Fruit fly (Drosophila melanogaster) whole organism, embryonic: ENCODE data around the gene Lasp.
A peak's percentile ranks its signal among the peaks of the same experiment; 100 is the strongest.

Experiments used
- Adf1 ChIP-seq: fragments of 200-800 bp; sonication (Bioruptor generic); IDR thresholded peaks from 2 replicates; pipeline ENCODE4 v1.3.6; 2022; ENCODE audit warnings: missing biosample characterization, missing genetic modification characterization
- CG10147 ChIP-seq: fragments of 200-800 bp; sonication (Bioruptor generic); optimal IDR thresholded peaks from 2 replicates; lab custom pipeline; 2019; ENCODE audit warnings: missing biosample characterization, mild to moderate bottlenecking, missing genetic modification characterization, moderate library complexity
- CG10321 ChIP-seq: fragments of 200-800 bp; sonication (Bioruptor generic); IDR thresholded peaks from 2 replicates; pipeline ENCODE4 v1.3.6; 2022; ENCODE audit warnings: missing biosample characterization, missing genetic modification characterization
- CG12071 ChIP-seq: fragments of 200-800 bp; sonication (Bioruptor generic); optimal IDR thresholded peaks from 3 replicates; lab custom pipeline; 2018; ENCODE audit warnings: missing biosample characterization, mild to moderate bottlenecking, missing genetic modification characterization
- CG12104 ChIP-seq: fragments of 200-800 bp; sonication (Bioruptor generic); optimal IDR thresholded peaks from 3 replicates; lab custom pipeline; 2016; ENCODE audit warnings: missing biosample characterization, missing genetic modification characterization
- CG13287 ChIP-seq: fragments of 200-800 bp; sonication (Bioruptor generic); IDR thresholded peaks from 2 replicates; pipeline ENCODE4 v1.3.6; 2022; ENCODE audit warnings: missing biosample characterization, missing genetic modification characterization; ENCODE audit not compliant: partially characterized antibody
- CG1647 ChIP-seq: fragments of 200-800 bp; sonication (Bioruptor generic); optimal IDR thresholded peaks from 3 replicates; lab custom pipeline; 2016; ENCODE audit warnings: missing biosample characterization, missing genetic modification characterization
- CG16813 ChIP-seq: fragments of 200-800 bp; sonication (Bioruptor generic); IDR thresholded peaks from 3 replicates; pipeline ENCODE4 v1.3.6; 2022; ENCODE audit warnings: missing biosample characterization, missing genetic modification characterization; ENCODE audit not compliant: partially characterized antibody
- CG17802 ChIP-seq: fragments of 200-800 bp; sonication (Bioruptor generic); optimal IDR thresholded peaks from 2 replicates; lab custom pipeline; 2018; ENCODE audit warnings: missing biosample characterization, mild to moderate bottlenecking, missing genetic modification characterization, moderate library complexity
- CG1792 ChIP-seq: fragments of 200-800 bp; sonication (Bioruptor generic); optimal IDR thresholded peaks from 2 replicates; lab custom pipeline; 2016; ENCODE audit warnings: missing biosample characterization, missing genetic modification characterization
- CG2889 ChIP-seq: fragments of 200-800 bp; sonication (Bioruptor generic); IDR thresholded peaks from 3 replicates; pipeline ENCODE4 v1.3.6; 2022; ENCODE audit warnings: missing biosample characterization, missing genetic modification characterization
- CG32532 ChIP-seq: fragments of 200-800 bp; sonication (Bioruptor generic); IDR thresholded peaks from 2 replicates; pipeline ENCODE4 v1.3.6; 2022; ENCODE audit warnings: missing biosample characterization, missing genetic modification characterization
- CG3281 ChIP-seq: fragments of 200-800 bp; sonication (Bioruptor generic); optimal IDR thresholded peaks from 3 replicates; lab custom pipeline; 2017; ENCODE audit warnings: missing biosample characterization, mild to moderate bottlenecking, missing genetic modification characterization
- CG6175 ChIP-seq: fragments of 200-800 bp; sonication (Bioruptor generic); IDR thresholded peaks from 3 replicates; pipeline ENCODE4 v1.3.6; 2022; ENCODE audit warnings: missing biosample characterization, missing genetic modification characterization
- CG6254 ChIP-seq: fragments of 200-800 bp; sonication (Bioruptor generic); optimal IDR thresholded peaks from 3 replicates; lab custom pipeline; 2017; ENCODE audit warnings: mild to moderate bottlenecking, missing biosample characterization, missing genetic modification reagents, missing genetic modification characterization
- CG6854 ChIP-seq: fragments of 200-800 bp; sonication (Bioruptor generic); optimal IDR thresholded peaks from 3 replicates; lab custom pipeline; 2017; ENCODE audit warnings: missing biosample characterization, mild to moderate bottlenecking, missing genetic modification characterization
- CG7963 ChIP-seq: fragments of 200-800 bp; sonication (Bioruptor generic); IDR thresholded peaks from 3 replicates; pipeline ENCODE4 v1.3.6; 2022; ENCODE audit warnings: missing biosample characterization, missing genetic modification characterization; ENCODE audit not compliant: partially characterized antibody
- CG8478 ChIP-seq: fragments of >200 bp; optimal IDR thresholded peaks from 2 replicates; lab custom pipeline; 2018
- CG9876 ChIP-seq: fragments of 200-800 bp; sonication (Bioruptor generic); optimal IDR thresholded peaks from 2 replicates; lab custom pipeline; 2016; ENCODE audit warnings: missing biosample characterization, missing genetic modification characterization
- CkIIα-i1 ChIP-seq: fragments of 200-800 bp; sonication (Bioruptor generic); IDR thresholded peaks from 2 replicates; pipeline ENCODE4 v1.3.6; 2022; ENCODE audit warnings: missing biosample characterization, missing genetic modification characterization
- D19A ChIP-seq: fragments of 200-800 bp; optimal IDR thresholded peaks from 3 replicates; lab custom pipeline; 2019; ENCODE audit warnings: missing biosample characterization, mild to moderate bottlenecking, missing genetic modification characterization, moderate library complexity
- D19B ChIP-seq: fragments of 200-800 bp; sonication (Bioruptor generic); optimal IDR thresholded peaks from 2 replicates; lab custom pipeline; 2017; ENCODE audit warnings: missing biosample characterization, mild to moderate bottlenecking, missing genetic modification characterization
- Dbx ChIP-seq: fragments of 200-800 bp; sonication (Bioruptor generic); IDR thresholded peaks from 3 replicates; pipeline ENCODE4 v1.3.6; 2022; ENCODE audit warnings: missing biosample characterization, missing genetic modification characterization
- Fer3 ChIP-seq: fragments of 200-800 bp; sonication (Bioruptor generic); optimal IDR thresholded peaks from 2 replicates; lab custom pipeline; 2018; ENCODE audit warnings: missing biosample characterization, mild to moderate bottlenecking, missing genetic modification characterization, moderate library complexity
- HLH54F ChIP-seq: fragments of 200-800 bp; sonication (Bioruptor generic); optimal IDR thresholded peaks from 3 replicates; lab custom pipeline; 2016; ENCODE audit warnings: missing biosample characterization, missing genetic modification characterization
- MBD-R2 ChIP-seq: fragments of 200-800 bp; sonication (Bioruptor generic); IDR thresholded peaks from 2 replicates; pipeline ENCODE4 v1.3.6; 2022; ENCODE audit warnings: missing biosample characterization, missing genetic modification characterization
- Oaz ChIP-seq: fragments of 200-800 bp; sonication (Bioruptor generic); IDR thresholded peaks from 2 replicates; pipeline ENCODE4 v1.3.6; 2022; ENCODE audit warnings: missing biosample characterization, missing genetic modification characterization
- Opbp ChIP-seq: fragments of 200-800 bp; sonication (Bioruptor generic); IDR thresholded peaks from 3 replicates; pipeline ENCODE4 v1.3.6; 2022; ENCODE audit warnings: missing biosample characterization, missing genetic modification characterization; ENCODE audit not compliant: partially characterized antibody
- Tbp ChIP-seq: fragments of >200 bp; optimal IDR thresholded peaks from 2 replicates; lab custom pipeline; 2018; ENCODE audit warnings: missing biosample characterization, missing genetic modification characterization
- ara ChIP-seq: fragments of 200-800 bp; sonication (Bioruptor generic); IDR thresholded peaks from 2 replicates; pipeline ENCODE4 v1.3.6; 2022; ENCODE audit warnings: missing biosample characterization, missing genetic modification characterization
- crp ChIP-seq, 2 experiments: fragments of 200-800 bp; sonication (Bioruptor generic); optimal IDR thresholded peaks; 2 replicates in 1 of 2; 3 replicates in 1 of 2; lab custom pipeline; 2017; ENCODE audit warnings: missing biosample characterization in 2 of 2, missing genetic modification characterization in 2 of 2, mild to moderate bottlenecking in 1 of 2, moderate library complexity in 1 of 2
- cwo ChIP-seq: fragments of 200-800 bp; sonication (Bioruptor generic); optimal IDR thresholded peaks from 3 replicates; lab custom pipeline; 2017; ENCODE audit warnings: missing biosample characterization, missing genetic modification characterization, mild to moderate bottlenecking, moderate library complexity, missing genetic modification reagents
- da ChIP-seq: fragments of 200-800 bp; sonication (Bioruptor generic); optimal IDR thresholded peaks from 2 replicates; lab custom pipeline; 2016; ENCODE audit warnings: missing biosample characterization, missing genetic modification characterization
- dimm ChIP-seq: fragments of 200-800 bp; sonication (Bioruptor generic); IDR thresholded peaks from 2 replicates; pipeline ENCODE4 v1.3.6; 2022; ENCODE audit warnings: missing biosample characterization, missing genetic modification characterization
- gcm2 ChIP-seq: fragments of 200-800 bp; sonication (Bioruptor generic); optimal IDR thresholded peaks from 2 replicates; lab custom pipeline; 2016; ENCODE audit warnings: missing biosample characterization, missing genetic modification characterization
- inv ChIP-seq: fragments of 200-800 bp; sonication (Bioruptor generic); IDR thresholded peaks from 2 replicates; pipeline ENCODE4 v1.3.6; 2022; ENCODE audit warnings: missing biosample characterization, missing genetic modification characterization; ENCODE audit not compliant: partially characterized antibody
- klu ChIP-seq: fragments of 200-800 bp; sonication (Bioruptor generic); IDR thresholded peaks from 2 replicates; pipeline ENCODE4 v1.3.6; 2022; ENCODE audit warnings: missing biosample characterization, missing genetic modification characterization
- knrl ChIP-seq: fragments of 200-800 bp; sonication (Bioruptor generic); IDR thresholded peaks from 3 replicates; pipeline ENCODE4 v1.3.6; 2022; ENCODE audit warnings: missing biosample characterization, missing genetic modification characterization; ENCODE audit not compliant: partially characterized antibody
- mam ChIP-seq: fragments of 200-800 bp; sonication (Bioruptor generic); optimal IDR thresholded peaks from 3 replicates; lab custom pipeline; 2016; ENCODE audit warnings: missing biosample characterization, missing genetic modification characterization
- mld ChIP-seq: fragments of 200-800 bp; sonication (Bioruptor generic); IDR thresholded peaks from 3 replicates; pipeline ENCODE4 v1.3.6; 2022; ENCODE audit warnings: missing biosample characterization, missing genetic modification characterization; ENCODE audit not compliant: partially characterized antibody
- nerfin-1 ChIP-seq: fragments of 200-800 bp; sonication (Bioruptor generic); optimal IDR thresholded peaks from 3 replicates; lab custom pipeline; 2019; ENCODE audit warnings: missing biosample characterization, mild to moderate bottlenecking, missing genetic modification characterization, moderate library complexity
- pan ChIP-seq, 4 experiments: fragments of >200 bp in 3 of 4; fragments of 200-800 bp in 1 of 4; sonication (Bioruptor generic) in 1 of 4; optimal IDR thresholded peaks in 3 of 4; IDR thresholded peaks in 1 of 4; 2 replicates each; pipeline versions ENCODE4 v1.3.6 to Lab custom; 2017 to 2022; ENCODE audit warnings: missing biosample characterization in 2 of 4, missing genetic modification characterization in 2 of 4, mixed read lengths in 1 of 4
- pfk ChIP-seq: fragments of 200-800 bp; sonication (Bioruptor generic); optimal IDR thresholded peaks from 2 replicates; lab custom pipeline; 2018; ENCODE audit warnings: missing biosample characterization, mild to moderate bottlenecking, missing genetic modification characterization, moderate library complexity
- pum ChIP-seq: fragments of 200-800 bp; sonication (Bioruptor generic); optimal IDR thresholded peaks from 2 replicates; lab custom pipeline; 2016; ENCODE audit warnings: missing biosample characterization, missing genetic modification characterization
- shn ChIP-seq: fragments of 200-800 bp; sonication (Bioruptor generic); optimal IDR thresholded peaks from 3 replicates; lab custom pipeline; 2016; ENCODE audit warnings: missing biosample characterization, missing genetic modification characterization
- ttk ChIP-seq: fragments of 200-800 bp; sonication (Bioruptor generic); IDR thresholded peaks from 2 replicates; pipeline ENCODE4 v2.1.2; 2022; ENCODE audit warnings: missing biosample characterization, missing genetic modification characterization
- twi ChIP-seq: fragments of 200-800 bp; optimal IDR thresholded peaks from 2 replicates; lab custom pipeline; 2019; ENCODE audit warnings: missing biosample characterization, mild to moderate bottlenecking, missing genetic modification characterization, moderate library complexity
- unc-4 ChIP-seq: fragments of 200-800 bp; sonication (Bioruptor generic); IDR thresholded peaks from 2 replicates; pipeline ENCODE4 v1.3.6; 2022; ENCODE audit warnings: missing biosample characterization, missing genetic modification characterization; ENCODE audit not compliant: partially characterized antibody

Lasp gene

DNA sequence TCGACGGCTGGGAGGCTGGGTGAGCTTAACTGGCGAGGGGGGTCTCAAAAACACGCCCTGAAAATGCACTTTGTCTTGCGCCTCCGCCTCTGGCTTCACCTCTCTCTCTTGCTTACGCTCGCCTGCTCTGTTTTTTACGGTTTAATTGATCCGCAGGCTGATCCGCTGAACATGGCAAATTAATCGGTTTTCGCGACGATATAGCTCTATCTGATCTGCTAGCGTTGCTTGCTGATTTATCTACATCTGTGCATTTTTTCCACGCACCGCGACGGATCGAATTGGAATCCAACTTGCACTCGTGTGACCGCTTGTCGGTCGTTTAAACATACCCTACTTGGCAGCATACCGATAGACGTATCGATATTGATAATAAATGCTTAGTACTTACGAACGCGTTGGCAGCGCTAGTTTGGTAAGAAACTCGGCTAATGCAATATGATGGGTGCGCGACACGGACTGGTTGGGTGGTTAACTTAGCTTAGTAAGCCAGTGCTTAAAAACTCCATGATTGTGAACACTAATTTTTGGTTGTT is 63.8 kb downstream of the Lasp start, which contains the start of gene Abl (continued):
- TF ChIP-seq CG17802 (tag; lab: Kevin White, UChicago) = no peak
- TF ChIP-seq Tbp (GFP tag; lab: Kevin White, UChicago) = no peak
- TF ChIP-seq CG6254 = no peak
- TF ChIP-seq crp (GFP tag; optimal IDR thresholded peaks at IDR 0.05; lab: Kevin White, UChicago) = peak in 1 of 2 experiments; percentile 50
- no peak for TF ChIP-seq CkIIα-i1
- no peak for TF ChIP-seq ara (GFP tag; lab: Robert Waterston, UW)
- no peak for TF ChIP-seq CG6175 (GFP tag; lab: Robert Waterston, UW)
- peak; percentile 45 for TF ChIP-seq cwo (GFP tag; lab: Kevin White, UChicago)
- TF ChIP-seq Fer3 (tag; lab: Kevin White, UChicago) = peak; percentile 62
- peak; percentile 64 for TF ChIP-seq CG1792 (GFP tag; lab: Kevin White, UChicago)
- TF ChIP-seq twi = no peak
- TF ChIP-seq HLH54F (GFP tag; lab: Kevin White, UChicago) = peak; percentile 85
- peak; percentile 67 for TF ChIP-seq CG7963
- TF ChIP-seq CG10147 = peak; percentile 51
- TF ChIP-seq gcm2 (GFP tag; lab: Kevin White, UChicago) = peak; percentile 43
- peak; percentile 82 for TF ChIP-seq mam (GFP tag; lab: Kevin White, UChicago)
- TF ChIP-seq Opbp = peak; percentile 77
- TF ChIP-seq CG12071 (GFP tag; lab: Kevin White, UChicago) = peak; percentile 33
- TF ChIP-seq D19B (GFP tag; lab: Kevin White, UChicago) = no peak
- peak; percentile 49 for TF ChIP-seq da (GFP tag; lab: Kevin White, UChicago)
- TF ChIP-seq CG1647 (GFP tag; lab: Kevin White, UChicago) = peak; percentile 82
- no peak for TF ChIP-seq ttk
- peak; percentile 82 for TF ChIP-seq MBD-R2 (GFP tag; lab: Robert Waterston, UW)
- TF ChIP-seq Adf1 (GFP tag; lab: Robert Waterston, UW) = 0 out of 2 replicates have a peak, but pooled peaks have one; percentile 14
- peak; percentile 86 for TF ChIP-seq unc-4 (GFP tag; lab: Robert Waterston, UW)
- peak; percentile 11 for TF ChIP-seq CG12104
- no peak for TF ChIP-seq CG8478 (lab: Kevin White, UChicago)
- TF ChIP-seq mld (GFP tag; lab: Robert Waterston, UW) = peak; percentile 62; the same call in 1 of the 3 replicates
- peak; percentile 79 for TF ChIP-seq CG16813 (GFP tag; lab: Robert Waterston, UW)
- TF ChIP-seq knrl = peak; percentile 83
- no peak for TF ChIP-seq dimm (GFP tag; lab: Robert Waterston, UW)
- peak; percentile 54; the same call in 1 of the 2 replicates for TF ChIP-seq klu (GFP tag; lab: Robert Waterston, UW)
- TF ChIP-seq pan (optimal IDR thresholded peaks at IDR 0.05; lab: Kevin White, UChicago) = no peak
- TF ChIP-seq pan (GFP tag; optimal IDR thresholded peaks at IDR 0.05 in 1 of 2, IDR thresholded peaks at IDR 0.05 in 1 of 2) = peak in 1 of 2 experiments; percentile 37
- no peak for TF ChIP-seq Oaz
- TF ChIP-seq CG9876 = peak; percentile 82
- TF ChIP-seq pum (GFP tag; lab: Kevin White, UChicago) = peak; percentile 62
- TF ChIP-seq CG3281 = peak; percentile 29
- peak; percentile 90 for TF ChIP-seq CG13287 (GFP tag; lab: Robert Waterston, UW)
- TF ChIP-seq CG2889 (GFP tag; lab: Robert Waterston, UW) = no peak
- TF ChIP-seq pfk (GFP tag; lab: Kevin White, UChicago) = no peak
- no peak for TF ChIP-seq CG10321 (GFP tag; lab: Robert Waterston, UW)
- TF ChIP-seq inv (GFP tag; lab: Robert Waterston, UW) = peak; percentile 73; the same call in 1 of the 2 replicates
- peak; percentile 84 for TF ChIP-seq Dbx (GFP tag; lab: Robert Waterston, UW)
- TF ChIP-seq CG6854 (GFP tag; lab: Kevin White, UChicago) = no peak
- TF ChIP-seq nerfin-1 (tag; lab: Kevin White, UChicago) = peak; percentile 89
- TF ChIP-seq D19A (tag; lab: Kevin White, UChicago) = peak; percentile 44
- TF ChIP-seq shn = peak; percentile 68
- TF ChIP-seq CG32532 (GFP tag; lab: Robert Waterston, UW) = peak; percentile 57; the same call in 1 of the 2 replicates
